Worm (Caenorhabditis elegans): ENCODE measurements around the gene srsx-7.

- TF ChIP-seq ceh-8 (GFP tag; optimal IDR thresholded peaks at IDR 0.05) (no peak), mep-1 (tag; optimal IDR thresholded peaks at IDR 0.05) (peak; percentile 33), nhr-71 (tag; optimal IDR thresholded peaks at IDR 0.05) (no peak), jun-1 (tag; optimal IDR thresholded peaks at IDR 0.05) (no peak), ztf-11 (tag; optimal IDR thresholded peaks at IDR 0.05) (no peak), elt-3 (tag; optimal IDR thresholded peaks at IDR 0.05) (no peak), skn-1 (tag; optimal IDR thresholded peaks at IDR 0.05) (no peak), elt-2 (tag; optimal IDR thresholded peaks at IDR 0.05) (no peak), lin-39 (tag; optimal IDR thresholded peaks at IDR 0.05) (no peak), unc-62 (GFP tag; optimal IDR thresholded peaks at IDR 0.05) (no peak), unc-98 (GFP tag; IDR thresholded peaks at IDR 0.05) (no peak)
These were observed 48.6 kb upstream of the srsx-7 start, which contains the start of gene F40A3.3 for ce11 chrV:7876881-7877475.
